Worm (Caenorhabditis elegans) whole organism, L2 larva: ENCODE measurements around the gene T24C4.3.

ENCODE experiments used
- R02D3.7 ChIP-seq: fragments of 150-350 bp; optimal IDR thresholded peaks from 2 replicates; lab custom pipeline; 2014; ENCODE audit warnings: missing biosample characterization, missing genetic modification characterization
- ZK546.5 ChIP-seq: sonication (generic microtip); optimal IDR thresholded peaks from 2 replicates; lab custom pipeline; 2017; ENCODE audit warnings: missing biosample characterization, missing genetic modification characterization
- aly-2 ChIP-seq: fragments of 150-350 bp; optimal IDR thresholded peaks from 2 replicates; lab custom pipeline; 2014; ENCODE audit warnings: missing biosample characterization, missing genetic modification characterization
- ama-1 ChIP-seq: fragments of 150-350 bp; optimal IDR thresholded peaks from 2 replicates; lab custom pipeline; 2018; ENCODE audit warnings: inconsistent platforms
- blmp-1 ChIP-seq: sonication (generic microtip); optimal IDR thresholded peaks from 2 replicates; lab custom pipeline; 2017; ENCODE audit warnings: missing genetic modification characterization, mild to moderate bottlenecking, missing compliant biosample characterization, antibody characterized with exemption, moderate library complexity; ENCODE audit not compliant: insufficient read depth
- elt-3 ChIP-seq: sonication (generic microtip); optimal IDR thresholded peaks from 2 replicates; lab custom pipeline; 2017; ENCODE audit warnings: missing biosample characterization, missing genetic modification characterization
- lsy-2 ChIP-seq, 2 experiments: fragments of 150-350 bp in 1 of 2; sonication (generic microtip) in 1 of 2; optimal IDR thresholded peaks; 2 replicates each; lab custom pipeline; 2014 to 2017; ENCODE audit warnings: missing biosample characterization in 2 of 2, missing genetic modification characterization in 2 of 2
- mab-5 ChIP-seq: fragments of 150-350 bp; optimal IDR thresholded peaks from 2 replicates; lab custom pipeline; 2014; ENCODE audit warnings: missing biosample characterization, missing genetic modification characterization
- nhr-11 ChIP-seq: fragments of 150-350 bp; optimal IDR thresholded peaks from 2 replicates; lab custom pipeline; 2014; ENCODE audit warnings: missing biosample characterization, missing genetic modification characterization
- nhr-21 ChIP-seq: fragments of 150-350 bp; optimal IDR thresholded peaks from 2 replicates; lab custom pipeline; 2014; ENCODE audit warnings: missing biosample characterization, missing genetic modification characterization
- nhr-25 ChIP-seq: fragments of 150-350 bp; sonication (generic microtip); optimal IDR thresholded peaks from 3 replicates; lab custom pipeline; 2014; ENCODE audit warnings: missing biosample characterization, missing genetic modification characterization
- nhr-77 ChIP-seq: fragments of 150-350 bp; optimal IDR thresholded peaks from 2 replicates; lab custom pipeline; 2014; ENCODE audit warnings: missing biosample characterization, missing genetic modification characterization
- skn-1 ChIP-seq: sonication (generic microtip); optimal IDR thresholded peaks from 2 replicates; lab custom pipeline; 2017; ENCODE audit warnings: missing biosample characterization, missing genetic modification characterization
- snpc-4 ChIP-seq: fragments of 150-350 bp; optimal IDR thresholded peaks from 2 replicates; lab custom pipeline; 2014; ENCODE audit warnings: missing biosample characterization, missing genetic modification characterization

DNA sequence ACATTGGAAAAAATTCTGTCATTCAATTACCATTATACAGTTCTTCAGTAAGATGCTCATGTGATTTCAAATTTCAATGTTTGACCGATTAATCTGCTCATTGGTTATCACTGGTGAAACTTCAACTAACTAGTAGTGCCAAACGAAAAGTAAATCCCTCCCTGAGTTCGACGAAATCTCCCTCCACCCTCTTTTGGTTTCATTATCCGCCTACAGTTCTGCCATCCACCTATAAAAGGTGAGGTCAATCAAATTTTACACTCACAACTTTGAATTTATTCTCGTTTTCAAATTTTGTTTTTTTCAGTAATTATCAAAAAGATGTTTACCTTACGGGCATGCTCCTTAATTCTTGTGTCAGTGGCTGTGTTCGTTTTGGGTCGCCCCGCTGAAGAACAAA is 29.6 kb downstream of the T24C4.3 start, which contains the start of gene far-8:
- TF ChIP-seq nhr-25 (no peak), nhr-77 (tag; lab: Kevin White, UChicago) (no peak), mab-5 (tag; lab: Kevin White, UChicago) (no peak), R02D3.7 (tag; lab: Kevin White, UChicago) (no peak), lsy-2 (tag; optimal IDR thresholded peaks at IDR 0.05; lab: Kevin White, UChicago) (no peak), aly-2 (no peak), ZK546.5 (tag; lab: Kevin White, UChicago) (no peak), blmp-1 (tag; lab: Kevin White, UChicago) (no peak), nhr-21 (no peak), snpc-4 (no peak), skn-1 (no peak), elt-3 (tag; lab: Kevin White, UChicago) (no peak), ama-1 (no peak), nhr-11 (no peak)
